Fruit fly (Drosophila melanogaster) whole organism: ENCODE measurements around the gene Mabi.
"Not testable (repeated sequence)": the region's sequence is repeated elsewhere in the genome, so short reads cannot be mapped to it uniquely, and the experiment has no call there.

ENCODE experiments used
- CG8478 ChIP-seq: fragments of >200 bp; optimal IDR thresholded peaks from 2 replicates; lab custom pipeline; 2018; ENCODE audit warnings: inconsistent platforms
- Dll ChIP-seq: fragments of >200 bp; optimal IDR thresholded peaks from 2 replicates; lab custom pipeline; 2017
- EcR ChIP-seq, 2 experiments: fragments of >200 bp; optimal IDR thresholded peaks; 2 replicates each; lab custom pipeline; 2017; ENCODE audit warnings: missing biosample characterization in 2 of 2, missing genetic modification characterization in 2 of 2, missing genetic modification reagents in 2 of 2
- pan ChIP-seq: fragments of >200 bp; optimal IDR thresholded peaks from 2 replicates; lab custom pipeline; 2017
- psq ChIP-seq: fragments of >200 bp; optimal IDR thresholded peaks from 2 replicates; lab custom pipeline; 2017
- usp ChIP-seq: fragments of >200 bp; optimal IDR thresholded peaks from 2 replicates; lab custom pipeline; 2017; ENCODE audit warnings: missing biosample characterization, missing genetic modification characterization, mixed read lengths

Mabi gene

dm6 chr2L:13239689-13240088 is 5.2 kb upstream of the Mabi start, which contains the start of gene Jhbp13:
Jhbp13 (plus strand) TSS chr2L:13239989.
- TF ChIP-seq CG8478 (lab: Kevin White, UChicago) (no peak), Dll (no peak), usp (GFP tag; lab: Kevin White, UChicago) (no peak), pan (no peak), psq (no peak), EcR (GFP tag; optimal IDR thresholded peaks at IDR 0.05; lab: Kevin White, UChicago) (no peak)

dm6 chr2L:13236194-13236593 is 1.7 kb upstream of the Mabi start, which contains the start of gene Jhbp14:
Jhbp14 (plus strand) TSS chr2L:13236494.
- no peak for TF ChIP-seq psq
- TF ChIP-seq EcR (GFP tag; optimal IDR thresholded peaks at IDR 0.05; lab: Kevin White, UChicago): no peak
- no peak for TF ChIP-seq usp (GFP tag; lab: Kevin White, UChicago)
- no peak for TF ChIP-seq pan
- TF ChIP-seq Dll: no peak
- no peak for TF ChIP-seq CG8478 (lab: Kevin White, UChicago)

- TF ChIP-seq EcR (GFP tag; optimal IDR thresholded peaks at IDR 0.05; lab: Kevin White, UChicago) (no peak), psq (no peak), pan (no peak), CG8478 (lab: Kevin White, UChicago) (no peak), Dll (no peak), usp (GFP tag; lab: Kevin White, UChicago) (no peak)
Measured at dm6 chr2L:13231739-13232138, 2.7 kb downstream of the Mabi start, which contains the start of gene Prosalpha6T. Prosalpha6T (plus strand) TSS chr2L:13232039.

dm6 chr2L:13229388-13229882 is 5.0 kb downstream of the Mabi start, which contains the start of gene CG16815:
CG16815 (plus strand) TSS chr2L:13229832.
- TF ChIP-seq pan: no peak
- TF ChIP-seq psq: no peak
- TF ChIP-seq usp (GFP tag; lab: Kevin White, UChicago): no peak
- TF ChIP-seq CG8478 (lab: Kevin White, UChicago): no peak
- TF ChIP-seq Dll: no peak
- TF ChIP-seq EcR (GFP tag; optimal IDR thresholded peaks at IDR 0.05; lab: Kevin White, UChicago): no peak

dm6 chr2L:13227242-13227641 is 7.2 kb downstream of the Mabi start, which contains the start of gene CG16813:
CG16813 (plus strand) TSS chr2L:13227529.
- TF ChIP-seq Dll (no peak), EcR (GFP tag; optimal IDR thresholded peaks at IDR 0.05; lab: Kevin White, UChicago) (no peak), CG8478 (lab: Kevin White, UChicago) (no peak), psq (no peak), usp (GFP tag; lab: Kevin White, UChicago) (no peak), pan (no peak)

dm6 chr2L:13225225-13225840 is 9.1 kb downstream of the Mabi start, which contains the start of gene CG15480:
CG15480 (minus strand) TSS chr2L:13225275.
- no peak for TF ChIP-seq CG8478 (lab: Kevin White, UChicago)
- no peak for TF ChIP-seq Dll
- no peak for TF ChIP-seq pan
- no peak for TF ChIP-seq psq
- TF ChIP-seq EcR (GFP tag; optimal IDR thresholded peaks at IDR 0.05; lab: Kevin White, UChicago): no peak
- no peak for TF ChIP-seq usp (GFP tag; lab: Kevin White, UChicago)

dm6 chr2L:13222225-13222648 is 12.2 kb downstream of the Mabi start, which contains the start of the genes Ski6 and CG16812:
Ski6 (minus strand) TSS chr2L:13222429.
CG16812 (plus strand) TSS chr2L:13222587.
- TF ChIP-seq CG8478 (lab: Kevin White, UChicago) (no peak), EcR (GFP tag; optimal IDR thresholded peaks at IDR 0.05; lab: Kevin White, UChicago) (no peak), pan (no peak), psq (no peak), Dll (no peak)

dm6 chr2L:13219281-13220092 is 15.0 kb downstream of the Mabi start, which contains the start of the genes CG9426 and mRF1:
CG9426 (minus strand) TSS chr2L:13219923.
mRF1 (plus strand) TSS chr2L:13219979.
- TF ChIP-seq EcR (GFP tag; optimal IDR thresholded peaks at IDR 0.05; lab: Kevin White, UChicago): no peak
- TF ChIP-seq CG8478 (lab: Kevin White, UChicago): no peak
- TF ChIP-seq psq: no peak
- TF ChIP-seq usp (GFP tag; lab: Kevin White, UChicago): no peak
- no peak for TF ChIP-seq pan
- no peak for TF ChIP-seq Dll

dm6 chr2L:13215010-13215409 is 19.4 kb downstream of the Mabi start, which contains the start of gene kek4:
kek4 (minus strand) TSS chr2L:13215350.
- no peak for TF ChIP-seq Dll
- TF ChIP-seq CG8478 (lab: Kevin White, UChicago): no peak
- TF ChIP-seq pan: no peak
- TF ChIP-seq psq: no peak
- no peak for TF ChIP-seq usp (GFP tag; lab: Kevin White, UChicago)
- TF ChIP-seq EcR (GFP tag; optimal IDR thresholded peaks at IDR 0.05; lab: Kevin White, UChicago): no peak

dm6 chr2L:13211764-13212265 is 22.6 kb downstream of the Mabi start, which contains the start of gene CG15482:
CG15482 (minus strand) TSS chr2L:13211814.
- not testable (repeated sequence) for TF ChIP-seq Dll; CG8478 (lab: Kevin White, UChicago); usp (GFP tag; lab: Kevin White, UChicago)

dm6 chr2L:13206857-13207463 is 27.5 kb downstream of the Mabi start:
- TF ChIP-seq CG8478 (lab: Kevin White, UChicago): no peak
- no peak for TF ChIP-seq psq
- no peak for TF ChIP-seq usp (GFP tag; lab: Kevin White, UChicago)
- TF ChIP-seq EcR (GFP tag; optimal IDR thresholded peaks at IDR 0.05; lab: Kevin White, UChicago): no peak
- TF ChIP-seq Dll: no peak
- TF ChIP-seq pan: no peak
